Worm (Caenorhabditis elegans) whole organism, young adult: ENCODE results near the gene ppm-1.G.

Source experiments
- B0035.1 ChIP-seq: sonication (generic microtip); optimal IDR thresholded peaks from 2 replicates; lab custom pipeline; 2016; ENCODE audit warnings: missing genetic modification characterization, mild to moderate bottlenecking, missing compliant biosample characterization, missing genotype, missing genetic modification reagents
- F10E7.11 ChIP-seq: sonication (generic microtip); optimal IDR thresholded peaks from 2 replicates; lab custom pipeline; 2017; ENCODE audit warnings: mild to moderate bottlenecking, missing genetic modification characterization, moderate library complexity, missing compliant biosample characterization
- F23B12.7 ChIP-seq: sonication (generic microtip); optimal IDR thresholded peaks from 2 replicates; lab custom pipeline; 2017; ENCODE audit warnings: missing genetic modification characterization, mild to moderate bottlenecking, missing compliant biosample characterization, antibody characterized with exemption, moderate library complexity; ENCODE audit not compliant: insufficient read depth
- F33H1.4 ChIP-seq: fragments of 200-800 bp; sonication (Bioruptor generic); IDR thresholded peaks from 2 replicates; pipeline ENCODE4 v1.3.6; 2022; ENCODE audit warnings: missing genetic modification reagents, missing genetic modification characterization, missing compliant biosample characterization
- F55B11.4 ChIP-seq: sonication (generic microtip); optimal IDR thresholded peaks from 2 replicates; lab custom pipeline; 2016; ENCODE audit warnings: missing compliant biosample characterization, missing genetic modification characterization, borderline replicate concordance; ENCODE audit not compliant: insufficient read depth
- K11D2.4 ChIP-seq: fragments of 200-800 bp; sonication (Bioruptor generic); IDR thresholded peaks from 2 replicates; pipeline ENCODE4 v1.3.6; 2022; ENCODE audit warnings: missing genetic modification reagents, missing genetic modification characterization, missing compliant biosample characterization
- T26A5.8 ChIP-seq: sonication (generic microtip); optimal IDR thresholded peaks from 2 replicates; lab custom pipeline; 2016; ENCODE audit warnings: missing genetic modification characterization, missing compliant biosample characterization
- Y79H2A.3 ChIP-seq: fragments of 200-800 bp; sonication (Bioruptor generic); conservative IDR thresholded peaks from 2 replicates; pipeline ENCODE4 v1.3.6; 2022; ENCODE audit warnings: missing genetic modification reagents, missing genetic modification characterization, missing compliant biosample characterization
- ama-1 ChIP-seq, 3 experiments: fragments of 150-350 bp in 1 of 3; sonication (generic microtip) in 2 of 3; optimal IDR thresholded peaks; 2 replicates each; lab custom pipeline; 2014 to 2018; ENCODE audit warnings: missing biosample characterization in 2 of 3, missing genetic modification characterization in 2 of 3, missing genetic modification reagents in 2 of 3
- atf-7 ChIP-seq: sonication (generic microtip); optimal IDR thresholded peaks from 2 replicates; lab custom pipeline; 2017; ENCODE audit warnings: mild to moderate bottlenecking, missing genetic modification characterization, missing compliant biosample characterization
- attf-3 ChIP-seq: fragments of 200-800 bp; sonication (Bioruptor generic); conservative IDR thresholded peaks from 2 replicates; pipeline ENCODE4 v1.3.6; 2022; ENCODE audit warnings: missing genetic modification reagents, missing genetic modification characterization, missing compliant biosample characterization
- attf-5 ChIP-seq: fragments of 200-800 bp; sonication (Bioruptor generic); optimal IDR thresholded peaks from 2 replicates; lab custom pipeline; 2018; ENCODE audit warnings: mild to moderate bottlenecking, missing genetic modification characterization, missing compliant biosample characterization
- cebp-1 ChIP-seq, 2 experiments: fragments of 200-800 bp in 1 of 2; sonication (Bioruptor generic) in 1 of 2; sonication (generic microtip) in 1 of 2; IDR thresholded peaks in 1 of 2; optimal IDR thresholded peaks in 1 of 2; 2 replicates each; pipeline versions ENCODE4 v1.3.6 to Lab custom; 2017 to 2022; ENCODE audit warnings: missing compliant biosample characterization in 2 of 2, missing genetic modification characterization in 2 of 2, mild to moderate bottlenecking in 1 of 2, missing genetic modification reagents in 1 of 2, moderate library complexity in 1 of 2
- cebp-2 ChIP-seq: fragments of 200-800 bp; sonication (Bioruptor generic); IDR thresholded peaks from 2 replicates; pipeline ENCODE4 v1.3.6; 2022; ENCODE audit warnings: missing genetic modification characterization, missing compliant biosample characterization
- ceh-100 ChIP-seq: fragments of 200-800 bp; sonication (Bioruptor generic); IDR thresholded peaks from 2 replicates; pipeline ENCODE4 v1.3.6; 2022; ENCODE audit warnings: missing genetic modification reagents, missing genetic modification characterization, missing compliant biosample characterization
- ceh-40 ChIP-seq: fragments of 200-800 bp; sonication (Bioruptor generic); IDR thresholded peaks from 2 replicates; pipeline ENCODE4 v1.3.6; 2022; ENCODE audit warnings: missing genetic modification characterization, missing compliant biosample characterization
- chd-7 ChIP-seq: sonication (generic microtip); optimal IDR thresholded peaks from 2 replicates; lab custom pipeline; 2016; ENCODE audit warnings: mild to moderate bottlenecking, missing genetic modification characterization, moderate library complexity, missing compliant biosample characterization
- dox-1 ChIP-seq: fragments of 200-800 bp; sonication (Bioruptor generic); IDR thresholded peaks from 2 replicates; pipeline ENCODE4 v1.3.6; 2022; ENCODE audit warnings: missing genetic modification reagents, missing genetic modification characterization, missing compliant biosample characterization
- ekl-4 ChIP-seq: fragments of 200-800 bp; sonication (Bioruptor generic); IDR thresholded peaks from 2 replicates; pipeline ENCODE4 v1.3.6; 2022; ENCODE audit warnings: missing genetic modification reagents, missing genetic modification characterization, missing compliant biosample characterization
- let-526 ChIP-seq: fragments of 200-800 bp; sonication (Bioruptor generic); IDR thresholded peaks from 2 replicates; pipeline ENCODE4 v1.3.6; 2022; ENCODE audit warnings: missing genetic modification reagents, missing genetic modification characterization, missing compliant biosample characterization
- let-607 ChIP-seq, 2 experiments: fragments of 200-800 bp in 1 of 2; sonication (Bioruptor generic) in 1 of 2; sonication (generic microtip) in 1 of 2; optimal IDR thresholded peaks; 2 replicates each; lab custom pipeline; 2016 to 2018; ENCODE audit warnings: mild to moderate bottlenecking in 2 of 2, missing compliant biosample characterization in 2 of 2, missing genetic modification characterization in 2 of 2, moderate library complexity in 2 of 2, missing genotype in 1 of 2
- lin-26 ChIP-seq: fragments of 200-800 bp; sonication (Bioruptor generic); IDR thresholded peaks from 2 replicates; pipeline ENCODE4 v1.3.6; 2022; ENCODE audit warnings: missing genetic modification reagents, missing genetic modification characterization, missing compliant biosample characterization
- lin-54 ChIP-seq: fragments of 200-800 bp; sonication (Bioruptor generic); optimal IDR thresholded peaks from 2 replicates; lab custom pipeline; 2018; ENCODE audit warnings: mild to moderate bottlenecking, missing genetic modification characterization, missing compliant biosample characterization
- madf-10 ChIP-seq: sonication (generic microtip); optimal IDR thresholded peaks from 2 replicates; lab custom pipeline; 2016; ENCODE audit warnings: mild to moderate bottlenecking, missing genetic modification characterization, missing compliant biosample characterization
- mes-4 ChIP-seq: sonication (generic microtip); optimal IDR thresholded peaks from 2 replicates; lab custom pipeline; 2016; ENCODE audit warnings: missing genotype, missing genetic modification characterization, missing compliant biosample characterization
- nfya-1 ChIP-seq: sonication (generic microtip); optimal IDR thresholded peaks from 2 replicates; lab custom pipeline; 2017; ENCODE audit warnings: antibody characterized with exemption, missing compliant biosample characterization, missing genetic modification characterization, borderline replicate concordance; ENCODE audit not compliant: insufficient read depth
- nfyb-1 ChIP-seq: fragments of 200-800 bp; sonication (Bioruptor generic); IDR thresholded peaks from 2 replicates; pipeline ENCODE4 v1.3.6; 2022; ENCODE audit warnings: missing genetic modification reagents, missing genetic modification characterization, missing compliant biosample characterization
- nhr-80 ChIP-seq: sonication (generic microtip); optimal IDR thresholded peaks from 2 replicates; lab custom pipeline; 2016; ENCODE audit warnings: missing genetic modification characterization, missing compliant biosample characterization
- nhr-90 ChIP-seq: sonication (generic microtip); optimal IDR thresholded peaks from 2 replicates; lab custom pipeline; 2016; ENCODE audit warnings: missing genotype, mild to moderate bottlenecking, missing genetic modification characterization, missing compliant biosample characterization
- pbrm-1 ChIP-seq: fragments of 200-800 bp; sonication (Bioruptor generic); IDR thresholded peaks from 2 replicates; pipeline ENCODE4 v1.3.6; 2022; ENCODE audit warnings: missing genetic modification reagents, missing genetic modification characterization, missing compliant biosample characterization
- pha-4 ChIP-seq: fragments of 150-350 bp; sonication (generic microtip); optimal IDR thresholded peaks from 2 replicates; lab custom pipeline; 2014; ENCODE audit warnings: missing biosample characterization, missing genetic modification reagents, missing genetic modification characterization
- rpc-1 ChIP-seq, 2 experiments: fragments of 150-350 bp in 1 of 2; sonication (generic microtip) in 1 of 2; optimal IDR thresholded peaks; 2 replicates each; lab custom pipeline; 2014 to 2018; ENCODE audit warnings: missing biosample characterization in 1 of 2, missing genetic modification characterization in 1 of 2, missing genetic modification reagents in 1 of 2, missing genotype in 1 of 2
- sdz-38 ChIP-seq: sonication (generic microtip); optimal IDR thresholded peaks from 2 replicates; lab custom pipeline; 2016; ENCODE audit warnings: missing genotype, missing genetic modification characterization, missing compliant biosample characterization
- snpc-3.4 ChIP-seq: sonication (generic microtip); optimal IDR thresholded peaks from 2 replicates; lab custom pipeline; 2017; ENCODE audit warnings: missing genetic modification characterization, mild to moderate bottlenecking, missing compliant biosample characterization, antibody characterized with exemption, moderate library complexity, missing genotype, missing genetic modification reagents
- somi-1 ChIP-seq: fragments of 200-800 bp; sonication (Bioruptor generic); optimal IDR thresholded peaks from 2 replicates; lab custom pipeline; 2018; ENCODE audit warnings: mild to moderate bottlenecking, missing genetic modification characterization, missing compliant biosample characterization
- tbp1 ChIP-seq: fragments of 200-800 bp; sonication (Bioruptor generic); optimal IDR thresholded peaks from 2 replicates; lab custom pipeline; 2018; ENCODE audit warnings: mild to moderate bottlenecking, missing genetic modification characterization, missing compliant biosample characterization
- tlf-1 ChIP-seq: fragments of 200-800 bp; sonication (Bioruptor generic); optimal IDR thresholded peaks from 2 replicates; lab custom pipeline; 2018; ENCODE audit warnings: mild to moderate bottlenecking, missing genetic modification characterization, missing compliant biosample characterization
- unc-62 ChIP-seq: fragments of 150-350 bp; optimal IDR thresholded peaks from 2 replicates; lab custom pipeline; 2014; ENCODE audit warnings: missing biosample characterization, missing genetic modification reagents, missing genetic modification characterization
- ztf-18 ChIP-seq: sonication (generic microtip); optimal IDR thresholded peaks from 2 replicates; lab custom pipeline; 2016; ENCODE audit warnings: missing genotype, mild to moderate bottlenecking, missing genetic modification characterization, missing compliant biosample characterization
- ztf-28 ChIP-seq: fragments of 200-800 bp; sonication (Bioruptor generic); IDR thresholded peaks from 2 replicates; pipeline ENCODE4 v1.3.6; 2022; ENCODE audit warnings: missing genetic modification reagents, missing genetic modification characterization, missing compliant biosample characterization
- ztf-3 ChIP-seq: fragments of 200-800 bp; sonication (Bioruptor generic); optimal IDR thresholded peaks from 2 replicates; lab custom pipeline; 2018; ENCODE audit warnings: mild to moderate bottlenecking, missing genetic modification characterization, missing compliant biosample characterization
- ztf-6 ChIP-seq: fragments of 200-800 bp; sonication (Bioruptor generic); IDR thresholded peaks from 2 replicates; pipeline ENCODE4 v1.3.6; 2022; ENCODE audit warnings: missing genetic modification reagents, missing genetic modification characterization, missing compliant biosample characterization

ppm-1.G gene

ce11 chrIII:832855-833504 lies 49.5 kb downstream of the ppm-1.G start, which contains the start of gene zip-2:
Gene zip-2, plus strand, starts transcription at chrIII:832982.
- no peak for TF ChIP-seq mes-4 (tag; lab: Kevin White, UChicago)
- no peak for TF ChIP-seq T26A5.8
- TF ChIP-seq cebp-1 (GFP tag; IDR thresholded peaks at IDR 0.05; lab: Robert Waterston, UW) = peak; percentile 29; the same call in 1 of the 2 replicates
- TF ChIP-seq cebp-1 (tag; optimal IDR thresholded peaks at IDR 0.05; lab: Kevin White, UChicago) = peak; percentile 71
- TF ChIP-seq F33H1.4 (GFP tag; lab: Robert Waterston, UW) = no peak
- TF ChIP-seq atf-7 (tag; lab: Kevin White, UChicago) = peak; percentile 70
- TF ChIP-seq dox-1 (GFP tag; lab: Robert Waterston, UW) = no peak
- no peak for TF ChIP-seq F10E7.11
- peak; percentile 91 for TF ChIP-seq nhr-80 (tag; lab: Kevin White, UChicago)
- TF ChIP-seq nfyb-1 (GFP tag; lab: Robert Waterston, UW) = no peak
- TF ChIP-seq madf-10 (tag; lab: Kevin White, UChicago) = peak; percentile 27
- TF ChIP-seq F55B11.4 (tag; lab: Kevin White, UChicago) = no peak
- TF ChIP-seq unc-62 (GFP tag; lab: Kevin White, UChicago) = peak; percentile 8
- TF ChIP-seq tlf-1 (GFP tag; lab: Kevin White, UChicago) = peak; percentile 14
- peak; percentile 34 for TF ChIP-seq attf-5 (GFP tag; lab: Kevin White, UChicago)
- peak; percentile 13 for TF ChIP-seq tbp1 (GFP tag; lab: Kevin White, UChicago)
- TF ChIP-seq snpc-3.4 (tag; lab: Kevin White, UChicago) = no peak
- TF ChIP-seq let-526 = no peak
- TF ChIP-seq pha-4 = no peak
- TF ChIP-seq nfya-1 (tag; lab: Kevin White, UChicago) = no peak
- no peak for TF ChIP-seq B0035.1
- no peak for TF ChIP-seq ztf-28
- TF ChIP-seq, all 124 proteins: peak for 8

- TF ChIP-seq attf-3 (GFP tag; lab: Robert Waterston, UW) (peak; percentile 47; the same call in 1 of the 2 replicates), ekl-4 (GFP tag; lab: Robert Waterston, UW) (peak; percentile 81), somi-1 (GFP tag; lab: Kevin White, UChicago) (peak; percentile 68), let-607 (tag; optimal IDR thresholded peaks at IDR 0.05; lab: Kevin White, UChicago) (peak; percentile 43 to 54), tlf-1 (GFP tag; lab: Kevin White, UChicago) (peak; percentile 87), rpc-1 (optimal IDR thresholded peaks at IDR 0.05; lab: Kevin White, UChicago) (no peak), rpc-1 (tag; optimal IDR thresholded peaks at IDR 0.05; lab: Kevin White, UChicago) (no peak), ceh-40 (GFP tag; lab: Robert Waterston, UW) (no peak), F23B12.7 (peak; percentile 40), pbrm-1 (GFP tag; lab: Robert Waterston, UW) (peak; percentile 86), ztf-18 (peak; percentile 33), lin-26 (GFP tag; lab: Robert Waterston, UW) (peak; percentile 60; the same call in 1 of the 2 replicates), ztf-6 (GFP tag; lab: Robert Waterston, UW) (peak; percentile 79; the same call in 1 of the 2 replicates), ama-1 (optimal IDR thresholded peaks at IDR 0.05; lab: Kevin White, UChicago) (peak; percentile 89), ama-1 (GFP tag; optimal IDR thresholded peaks at IDR 0.05; lab: Kevin White, UChicago) (peak in 1 of 2 experiments; percentile 37), B0035.1 (peak; percentile 8), ztf-3 (GFP tag; lab: Kevin White, UChicago) (no peak), sdz-38 (tag; lab: Kevin White, UChicago) (no peak), lin-54 (GFP tag; lab: Kevin White, UChicago) (peak; percentile 60), ceh-100 (GFP tag; lab: Robert Waterston, UW) (peak; percentile 45; the same call in 1 of the 2 replicates), K11D2.4 (peak; percentile 79), dox-1 (GFP tag; lab: Robert Waterston, UW) (peak; percentile 89), Y79H2A.3 (0 out of 2 replicates have a peak, but pooled peaks have one; percentile 40), cebp-2 (peak; percentile 93; the same call in 1 of the 2 replicates), F33H1.4 (GFP tag; lab: Robert Waterston, UW) (peak; percentile 39; the same call in 1 of the 2 replicates), nhr-90 (tag; lab: Kevin White, UChicago) (peak; percentile 84), chd-7 (tag; lab: Kevin White, UChicago) (peak; percentile 85), cebp-1 (GFP tag; IDR thresholded peaks at IDR 0.05; lab: Robert Waterston, UW) (peak; percentile 98), cebp-1 (tag; optimal IDR thresholded peaks at IDR 0.05; lab: Kevin White, UChicago) (peak; percentile 98)
These were observed 50.4 kb downstream of the ppm-1.G start for ce11 chrIII:833711-834442.
